Worm (Caenorhabditis elegans): ENCODE data around the gene srg-22.

- TF ChIP-seq him-1 (tag; optimal IDR thresholded peaks at IDR 0.05) (no peak), W03F9.2 (tag; optimal IDR thresholded peaks at IDR 0.05) (no peak), dao-5 (tag; optimal IDR thresholded peaks at IDR 0.05) (no peak)
Observed at ce11 chrII:3071012-3071749, 22.1 kb downstream of the srg-22 start, which contains the start of gene Y25C1A.7.
